Worm (Caenorhabditis elegans) whole organism, L2 larva: ENCODE measurements around the gene Y102E9.6.

ENCODE experiments used
- elt-1 ChIP-seq: fragments of 150-350 bp; optimal IDR thresholded peaks from 2 replicates; lab custom pipeline; 2014; ENCODE audit warnings: missing biosample characterization, missing genetic modification characterization
- mdl-1 ChIP-seq, 2 experiments: fragments of 150-350 bp in 1 of 2; sonication (generic microtip) in 1 of 2; optimal IDR thresholded peaks; 2 replicates each; lab custom pipeline; 2017; ENCODE audit warnings: missing biosample characterization in 2 of 2, missing genetic modification characterization in 2 of 2
- nhr-25 ChIP-seq: fragments of 150-350 bp; sonication (generic microtip); optimal IDR thresholded peaks from 3 replicates; lab custom pipeline; 2014; ENCODE audit warnings: missing biosample characterization, missing genetic modification characterization
- skn-1 ChIP-seq: sonication (generic microtip); optimal IDR thresholded peaks from 2 replicates; lab custom pipeline; 2017; ENCODE audit warnings: missing biosample characterization, missing genetic modification characterization
- snpc-4 ChIP-seq: fragments of 150-350 bp; optimal IDR thresholded peaks from 2 replicates; lab custom pipeline; 2014; ENCODE audit warnings: missing biosample characterization, missing genetic modification characterization
- unc-62 ChIP-seq: fragments of 150-350 bp; optimal IDR thresholded peaks from 2 replicates; lab custom pipeline; 2014; ENCODE audit warnings: missing biosample characterization, missing genetic modification reagents, missing genetic modification characterization

DNA sequence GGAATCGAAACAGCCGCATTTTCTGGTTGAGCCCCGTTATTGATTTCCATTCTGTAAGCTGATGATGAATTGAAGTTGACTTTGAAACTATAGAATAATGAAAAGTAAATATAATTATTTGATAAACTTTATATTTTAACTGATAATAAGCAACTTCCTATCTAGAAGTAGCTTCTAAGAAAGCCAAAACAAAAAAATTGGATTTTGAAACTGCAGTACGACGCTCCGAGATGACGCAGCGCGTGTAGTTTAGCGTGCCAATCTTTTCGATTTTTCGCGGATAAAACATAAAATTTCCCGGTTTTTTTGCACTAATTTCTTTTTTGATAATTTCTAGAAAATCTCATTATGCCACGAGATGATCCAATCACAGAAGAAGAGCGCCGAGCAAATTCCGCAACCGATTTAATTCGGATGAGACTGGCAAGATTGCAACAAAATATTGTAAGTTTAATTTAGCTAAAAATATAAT lies 14.2 kb downstream of the Y102E9.6 start, which contains the start of the genes bath-41 and F37A4.2:
- TF ChIP-seq nhr-25 (tag; lab: Kevin White, UChicago) (no peak), skn-1 (tag; lab: Kevin White, UChicago) (no peak), elt-1 (tag; lab: Kevin White, UChicago) (no peak), mdl-1 (tag; optimal IDR thresholded peaks at IDR 0.05; lab: Kevin White, UChicago) (no peak), snpc-4 (tag; lab: Kevin White, UChicago) (no peak), unc-62 (GFP tag; lab: Kevin White, UChicago) (no peak)
